Fruit fly (Drosophila melanogaster): ENCODE measurements around the gene CG45071.

CG45071 gene

DNA sequence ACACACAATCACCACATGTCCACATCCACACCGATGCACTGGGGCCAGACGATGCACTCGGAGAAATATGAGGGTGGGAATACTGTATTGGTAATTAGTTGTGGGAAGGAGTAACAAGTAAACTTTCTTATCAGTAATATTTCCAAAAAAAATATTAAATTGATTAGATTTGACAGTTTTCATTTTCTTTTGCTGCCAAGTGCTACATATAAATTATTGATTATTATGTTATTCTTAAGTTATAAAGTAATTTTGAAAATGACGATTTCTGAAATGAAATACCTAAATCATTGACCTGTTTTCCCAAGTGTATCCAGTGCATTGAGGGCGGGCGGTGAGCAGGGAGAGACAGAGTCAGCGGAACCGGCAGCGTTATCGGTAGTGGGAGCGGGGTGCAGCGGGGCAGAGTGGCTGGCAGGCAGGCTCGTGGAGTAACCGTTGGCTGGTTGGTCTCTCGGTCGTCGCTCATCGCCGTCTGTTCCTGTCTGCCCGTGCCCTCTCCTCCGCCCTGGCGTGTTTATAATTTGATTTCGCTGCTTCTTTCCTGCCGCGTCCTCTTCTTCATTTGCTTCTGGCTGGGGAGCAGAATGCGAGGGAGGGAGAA is 2.2 kb downstream of the CG45071 start (continued):
- TF ChIP-seq CG9215 (GFP tag; IDR thresholded peaks at IDR 0.05): 0 out of 2 replicates have a peak, but pooled peaks have one; percentile 26
- TF ChIP-seq kah (GFP tag; optimal IDR thresholded peaks at IDR 0.05): no peak
- peak; percentile 80 for TF ChIP-seq CG10979 (tag; optimal IDR thresholded peaks at IDR 0.05)
- TF ChIP-seq Lhr (GFP tag; optimal IDR thresholded peaks at IDR 0.05): no peak
- no peak for TF ChIP-seq CG31224 (GFP tag; IDR thresholded peaks at IDR 0.05)
- TF ChIP-seq CG16779 (GFP tag; IDR thresholded peaks at IDR 0.05): no peak
- no peak for TF ChIP-seq Rx (GFP tag; IDR thresholded peaks at IDR 0.05)
- no peak for TF ChIP-seq CG7963 (GFP tag; IDR thresholded peaks at IDR 0.05; ENCODE audit: partially characterized antibody)
- no peak for TF ChIP-seq CG15479 (GFP tag; optimal IDR thresholded peaks at IDR 0.05)
- no peak for TF ChIP-seq Mrtf (GFP tag; IDR thresholded peaks at IDR 0.05)
- no peak for TF ChIP-seq CG1647 (GFP tag; optimal IDR thresholded peaks at IDR 0.05)
- no peak for TF ChIP-seq CG9609 (GFP tag; optimal IDR thresholded peaks at IDR 0.05)
- no peak for TF ChIP-seq CG6272 (GFP tag; IDR thresholded peaks at IDR 0.05)
- TF ChIP-seq crc (GFP tag; optimal IDR thresholded peaks at IDR 0.05): no peak
- TF ChIP-seq Stat92E (GFP tag; optimal IDR thresholded peaks at IDR 0.05): no peak
- peak; percentile 86 for TF ChIP-seq lbe (GFP tag; optimal IDR thresholded peaks at IDR 0.05)
- TF ChIP-seq CG8089 (GFP tag; optimal IDR thresholded peaks at IDR 0.05): no peak
- no peak for TF ChIP-seq usp (GFP tag; optimal IDR thresholded peaks at IDR 0.05)
- peak; percentile 14 for TF ChIP-seq CG30431 (GFP tag; optimal IDR thresholded peaks at IDR 0.05)
- TF ChIP-seq CG32532 (GFP tag; IDR thresholded peaks at IDR 0.05): 0 out of 2 replicates have a peak, but pooled peaks have one; percentile 20
- TF ChIP-seq al (GFP tag; IDR thresholded peaks at IDR 0.05): no peak
- TF ChIP-seq pho (GFP tag; optimal IDR thresholded peaks at IDR 0.05): no peak
- TF ChIP-seq Abd-B (GFP tag; optimal IDR thresholded peaks at IDR 0.05): no peak
- no peak for TF ChIP-seq B-H2 (GFP tag; optimal IDR thresholded peaks at IDR 0.05)
- no peak for TF ChIP-seq H15 (GFP tag; IDR thresholded peaks at IDR 0.05)
- TF ChIP-seq CG14441 (GFP tag; IDR thresholded peaks at IDR 0.05): no peak
- TF ChIP-seq ewg (GFP tag; optimal IDR thresholded peaks at IDR 0.05): peak; percentile 44
- peak; percentile 65 for TF ChIP-seq fd96Cb (tag; optimal IDR thresholded peaks at IDR 0.05)
- no peak for TF ChIP-seq nau (GFP tag; optimal IDR thresholded peaks at IDR 0.05)
- TF ChIP-seq wek (GFP tag; optimal IDR thresholded peaks at IDR 0.05): no peak
- TF ChIP-seq pfk (GFP tag; optimal IDR thresholded peaks at IDR 0.05): no peak
- no peak for TF ChIP-seq otp (GFP tag; IDR thresholded peaks at IDR 0.05)
- TF ChIP-seq dati (GFP tag; IDR thresholded peaks at IDR 0.05): no peak
- TF ChIP-seq CG3163 (GFP tag; optimal IDR thresholded peaks at IDR 0.05): no peak
- TF ChIP-seq gt (GFP tag; IDR thresholded peaks at IDR 0.05): no peak
- TF ChIP-seq ems (GFP tag; optimal IDR thresholded peaks at IDR 0.05): no peak
- no peak for TF ChIP-seq CrebB (tag; optimal IDR thresholded peaks at IDR 0.05)
- no peak for TF ChIP-seq CG17568 (GFP tag; optimal IDR thresholded peaks at IDR 0.05)
- peak; percentile 81 for TF ChIP-seq sens (GFP tag)
- TF ChIP-seq cad (GFP tag; optimal IDR thresholded peaks at IDR 0.05): no peak
- TF ChIP-seq CG1233 (GFP tag; optimal IDR thresholded peaks at IDR 0.05): peak; percentile 24
- TF ChIP-seq GATAe (GFP tag; conservative IDR thresholded peaks at IDR 0.05): no peak
- TF ChIP-seq CG15696 (tag; optimal IDR thresholded peaks at IDR 0.05): peak; percentile 53
- TF ChIP-seq dysf (GFP tag; IDR thresholded peaks at IDR 0.05): no peak
- TF ChIP-seq MTF-1 (GFP tag; optimal IDR thresholded peaks at IDR 0.05; ENCODE audit: borderline replicate concordance): no peak
- TF ChIP-seq mam (GFP tag; optimal IDR thresholded peaks at IDR 0.05): no peak
- peak; percentile 52 for TF ChIP-seq Asciz (GFP tag; optimal IDR thresholded peaks at IDR 0.05)
- no peak for TF ChIP-seq zen (tag; optimal IDR thresholded peaks at IDR 0.05)
- TF ChIP-seq CG34224 (GFP tag; IDR thresholded peaks at IDR 0.05; ENCODE audit: partially characterized antibody): no peak
- no peak for TF ChIP-seq TFAM (GFP tag; optimal IDR thresholded peaks at IDR 0.05)
- 0 out of 2 replicates have a peak, but pooled peaks have one; percentile 7 for TF ChIP-seq CG10959 (GFP tag; IDR thresholded peaks at IDR 0.05)

Data from whole organism, embryonic.